Fruit fly (Drosophila melanogaster) whole organism: ENCODE measurements around the gene CG9902.

Experiments
- CG8478 ChIP-seq: fragments of >200 bp; optimal IDR thresholded peaks from 2 replicates; lab custom pipeline; 2018; ENCODE audit warnings: inconsistent platforms
- Dll ChIP-seq: fragments of >200 bp; optimal IDR thresholded peaks from 2 replicates; lab custom pipeline; 2017
- EcR ChIP-seq, 2 experiments: fragments of >200 bp; optimal IDR thresholded peaks; 2 replicates each; lab custom pipeline; 2017; ENCODE audit warnings: missing biosample characterization in 2 of 2, missing genetic modification characterization in 2 of 2, missing genetic modification reagents in 2 of 2
- pan ChIP-seq: fragments of >200 bp; optimal IDR thresholded peaks from 2 replicates; lab custom pipeline; 2017
- psq ChIP-seq: fragments of >200 bp; optimal IDR thresholded peaks from 2 replicates; lab custom pipeline; 2017
- usp ChIP-seq: fragments of >200 bp; optimal IDR thresholded peaks from 2 replicates; lab custom pipeline; 2017; ENCODE audit warnings: missing biosample characterization, missing genetic modification characterization, mixed read lengths

DNA sequence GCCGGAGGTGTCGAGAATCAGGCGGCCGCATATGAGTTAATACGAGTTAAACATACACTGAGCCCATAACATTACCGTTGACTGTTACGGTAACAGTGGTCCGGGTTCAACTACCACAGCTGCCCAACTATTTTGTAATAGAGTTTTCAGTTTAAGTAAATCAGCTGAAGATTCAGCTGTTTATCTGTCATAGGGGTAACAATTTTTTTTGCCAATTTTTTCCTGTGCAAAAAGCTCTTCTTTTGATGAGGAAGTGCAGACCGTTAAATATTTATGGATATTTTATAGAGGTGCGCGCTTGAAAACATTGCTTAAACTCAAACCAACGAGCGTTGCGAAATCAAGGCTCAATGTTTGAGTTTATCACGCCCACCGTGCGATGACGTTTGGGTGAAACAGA is 34.4 kb upstream of the CG9902 start:
- TF ChIP-seq pan (lab: Kevin White, UChicago) (no peak), psq (lab: Kevin White, UChicago) (no peak), EcR (GFP tag; optimal IDR thresholded peaks at IDR 0.05; lab: Kevin White, UChicago) (no peak), CG8478 (lab: Kevin White, UChicago) (no peak), Dll (lab: Kevin White, UChicago) (no peak), usp (GFP tag; lab: Kevin White, UChicago) (no peak)
